Fruit fly (Drosophila melanogaster): ENCODE results near the gene SH3PX1.

Gene SH3PX1

DNA sequence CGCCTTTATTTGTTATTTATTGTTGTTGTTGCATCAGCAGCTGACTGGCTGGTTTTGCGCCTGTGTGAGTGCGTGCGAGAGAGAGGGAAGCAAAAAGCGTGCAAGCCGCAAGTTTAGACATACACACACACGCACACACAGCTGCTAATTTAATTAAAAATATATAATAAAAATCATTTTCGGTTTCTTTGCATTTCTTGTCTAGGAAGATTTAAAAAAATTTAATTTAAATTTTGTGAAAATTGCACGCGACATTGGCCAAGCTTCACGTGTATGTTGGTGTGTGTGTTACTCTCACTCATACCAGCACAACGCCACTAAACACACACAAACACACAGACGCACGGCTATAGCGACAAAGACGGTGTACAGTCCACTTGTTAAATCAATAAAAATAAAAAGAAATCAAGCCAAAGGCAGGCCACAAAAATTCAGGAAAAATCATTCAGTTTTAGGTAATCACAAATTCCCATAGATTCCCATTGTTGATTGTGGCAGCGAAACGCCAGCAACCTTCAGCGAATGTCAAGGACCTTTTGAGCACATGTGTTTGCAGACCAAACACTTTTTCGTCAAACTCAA is 20.0 kb downstream of the SH3PX1 start (continued):
- TF ChIP-seq bigmax (GFP tag; optimal IDR thresholded peaks at IDR 0.05) (no peak), CG18262 (tag; optimal IDR thresholded peaks at IDR 0.05) (no peak), p53 (GFP tag; optimal IDR thresholded peaks at IDR 0.05) (no peak), lilli (GFP tag; optimal IDR thresholded peaks at IDR 0.05) (no peak), Bdp1 (GFP tag; optimal IDR thresholded peaks at IDR 0.05) (no peak), en (GFP tag; optimal IDR thresholded peaks at IDR 0.05) (no peak), CG32767 (GFP tag; IDR thresholded peaks at IDR 0.05) (0 out of 2 replicates have a peak, but pooled peaks have one; percentile 16), CG7556 (GFP tag; optimal IDR thresholded peaks at IDR 0.05) (no peak), CG6813 (GFP tag; optimal IDR thresholded peaks at IDR 0.05) (no peak), usp (GFP tag; optimal IDR thresholded peaks at IDR 0.05) (no peak), CG11695 (GFP tag; IDR thresholded peaks at IDR 0.05) (peak; percentile 63; the same call in 2 of the 3 replicates), sr (GFP tag; IDR thresholded peaks at IDR 0.05) (no peak), odd (GFP tag; optimal IDR thresholded peaks at IDR 0.05) (no peak), CG3726 (GFP tag; IDR thresholded peaks at IDR 0.05) (0 out of 3 replicates have a peak, but pooled peaks have one; percentile 39), Aef1 (GFP tag; IDR thresholded peaks at IDR 0.05) (peak; percentile 22; the same call in 2 of the 3 replicates), emc (GFP tag; optimal IDR thresholded peaks at IDR 0.05) (no peak), Sry-β (GFP tag; optimal IDR thresholded peaks at IDR 0.05) (no peak), sob (GFP tag; IDR thresholded peaks at IDR 0.05) (no peak), NfI (GFP tag; optimal IDR thresholded peaks at IDR 0.05) (no peak), Lim3 (GFP tag; IDR thresholded peaks at IDR 0.05) (no peak), CG6791 (GFP tag; IDR thresholded peaks at IDR 0.05; ENCODE audit: partially characterized antibody) (peak; percentile 52; the same call in 1 of the 3 replicates), chif (GFP tag; optimal IDR thresholded peaks at IDR 0.05) (no peak), MBD-R2 (GFP tag; IDR thresholded peaks at IDR 0.05) (no peak), mam (GFP tag; optimal IDR thresholded peaks at IDR 0.05) (no peak), HLHmδ (GFP tag; optimal IDR thresholded peaks at IDR 0.05) (no peak), Tbp (GFP tag; optimal IDR thresholded peaks at IDR 0.05) (no peak), hth (optimal IDR thresholded peaks at IDR 0.05) (no peak), Myb (GFP tag; optimal IDR thresholded peaks at IDR 0.05) (no peak), TFAM (GFP tag; optimal IDR thresholded peaks at IDR 0.05) (no peak), CG3847 (GFP tag; IDR thresholded peaks at IDR 0.05) (no peak), Abd-B (GFP tag; optimal IDR thresholded peaks at IDR 0.05) (no peak), CG2120 (GFP tag; optimal IDR thresholded peaks at IDR 0.05) (no peak), B-H2 (GFP tag; optimal IDR thresholded peaks at IDR 0.05) (no peak), bcd (GFP tag; optimal IDR thresholded peaks at IDR 0.05) (no peak), dysf (GFP tag; IDR thresholded peaks at IDR 0.05) (no peak), NFAT (GFP tag; IDR thresholded peaks at IDR 0.05) (no peak), CG6854 (GFP tag; optimal IDR thresholded peaks at IDR 0.05) (no peak), lov (optimal IDR thresholded peaks at IDR 0.05) (no peak), lov (GFP tag; IDR thresholded peaks at IDR 0.05) (no peak), NC2α (GFP tag; optimal IDR thresholded peaks at IDR 0.05) (no peak), fd64A (GFP tag; optimal IDR thresholded peaks at IDR 0.05) (no peak), pzg (GFP tag; optimal IDR thresholded peaks at IDR 0.05) (no peak), al (GFP tag; IDR thresholded peaks at IDR 0.05) (no peak), Mad (GFP tag; optimal IDR thresholded peaks at IDR 0.05) (no peak), Adf1 (GFP tag; IDR thresholded peaks at IDR 0.05) (peak; percentile 6; the same call in 1 of the 2 replicates), CG7745 (tag; optimal IDR thresholded peaks at IDR 0.05) (no peak), CG11247 (GFP tag; IDR thresholded peaks at IDR 0.05) (no peak), danr (GFP tag; IDR thresholded peaks at IDR 0.05) (no peak), Gug (GFP tag; IDR thresholded peaks at IDR 0.05) (0 out of 4 replicates have a peak, but pooled peaks have one; percentile 19), ssp (GFP tag; IDR thresholded peaks at IDR 0.05) (0 out of 2 replicates have a peak, but pooled peaks have one; percentile 20), gcm (GFP tag; optimal IDR thresholded peaks at IDR 0.05) (no peak), jing (GFP tag; optimal IDR thresholded peaks at IDR 0.05) (no peak)

Measured in whole organism, embryonic.